Worm (Caenorhabditis elegans) whole organism, young adult: Measurements from ENCODE around the gene C01G5.7.

Source experiments
- dox-1 ChIP-seq: fragments of 200-800 bp; sonication (Bioruptor generic); IDR thresholded peaks from 2 replicates; pipeline ENCODE4 v1.3.6; 2022; ENCODE audit warnings: missing genetic modification reagents, missing genetic modification characterization, missing compliant biosample characterization
- madf-10 ChIP-seq: sonication (generic microtip); optimal IDR thresholded peaks from 2 replicates; lab custom pipeline; 2016; ENCODE audit warnings: mild to moderate bottlenecking, missing genetic modification characterization, missing compliant biosample characterization
- nfya-1 ChIP-seq: sonication (generic microtip); optimal IDR thresholded peaks from 2 replicates; lab custom pipeline; 2017; ENCODE audit warnings: antibody characterized with exemption, missing compliant biosample characterization, missing genetic modification characterization, borderline replicate concordance; ENCODE audit not compliant: insufficient read depth
- nhr-27 ChIP-seq: fragments of 200-800 bp; sonication (Bioruptor generic); optimal IDR thresholded peaks from 2 replicates; lab custom pipeline; 2018; ENCODE audit warnings: mild to moderate bottlenecking, missing genetic modification characterization, moderate library complexity, missing compliant biosample characterization
- unc-130 ChIP-seq: sonication (generic microtip); optimal IDR thresholded peaks from 2 replicates; lab custom pipeline; 2016; ENCODE audit warnings: missing genetic modification reagents, missing genetic modification characterization, missing compliant biosample characterization
- ztf-22 ChIP-seq: fragments of 200-800 bp; sonication (Bioruptor generic); optimal IDR thresholded peaks from 2 replicates; lab custom pipeline; 2018; ENCODE audit warnings: mild to moderate bottlenecking, missing genetic modification characterization, moderate library complexity, missing compliant biosample characterization

DNA sequence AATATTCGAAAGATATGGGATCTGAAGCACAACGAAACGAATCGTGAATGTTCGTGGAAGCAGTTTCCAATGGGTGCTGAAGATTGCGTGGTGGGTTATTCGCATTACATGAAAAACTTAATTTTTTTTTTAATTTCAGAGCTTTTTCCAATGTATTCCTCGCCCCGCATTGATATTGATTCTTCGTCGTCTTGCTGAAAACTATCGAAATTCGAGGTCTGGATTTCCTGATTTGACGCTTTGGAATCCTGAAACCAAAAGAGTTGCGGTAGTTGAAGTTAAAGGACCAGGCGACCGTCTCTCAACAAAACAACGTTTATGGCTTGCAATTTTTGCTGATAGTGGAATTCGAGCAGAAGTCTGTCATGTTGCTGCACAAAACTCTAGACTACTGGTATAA lies 34.1 kb downstream of the C01G5.7 start:
- peak; percentile 6 for TF ChIP-seq ztf-22 (GFP tag; lab: Kevin White, UChicago)
- no peak for TF ChIP-seq madf-10 (tag; lab: Kevin White, UChicago)
- no peak for TF ChIP-seq nhr-27 (tag; lab: Kevin White, UChicago)
- no peak for TF ChIP-seq nfya-1 (tag; lab: Kevin White, UChicago)
- no peak for TF ChIP-seq unc-130 (GFP tag; lab: Kevin White, UChicago)
- TF ChIP-seq dox-1: no peak
